Fruit fly (Drosophila melanogaster) whole organism, embryonic: Measurements from ENCODE around the gene Synd.
A peak's percentile ranks its signal among the peaks of the same experiment; 100 is the strongest.

Experiments used
- Ada2b ChIP-seq: fragments of 200-800 bp; sonication (Bioruptor generic); IDR thresholded peaks from 2 replicates; pipeline ENCODE4 v1.3.6; 2022; ENCODE audit warnings: missing biosample characterization, missing genetic modification characterization
- Bgb ChIP-seq: fragments of 200-800 bp; sonication (Bioruptor generic); IDR thresholded peaks from 2 replicates; pipeline ENCODE4 v1.3.6; 2022; ENCODE audit warnings: missing biosample characterization, missing genetic modification characterization; ENCODE audit not compliant: partially characterized antibody
- CG11247 ChIP-seq: fragments of 200-800 bp; sonication (Bioruptor generic); IDR thresholded peaks from 2 replicates; pipeline ENCODE4 v1.3.6; 2022; ENCODE audit warnings: missing biosample characterization, missing genetic modification characterization
- CG15514 ChIP-seq: fragments of 200-800 bp; sonication (Bioruptor generic); optimal IDR thresholded peaks from 3 replicates; lab custom pipeline; 2017; ENCODE audit warnings: missing biosample characterization, missing genetic modification characterization, mild to moderate bottlenecking, moderate library complexity, missing genetic modification reagents
- CG18619 ChIP-seq: fragments of 200-800 bp; sonication (Bioruptor generic); optimal IDR thresholded peaks from 3 replicates; lab custom pipeline; 2017; ENCODE audit warnings: missing biosample characterization, mild to moderate bottlenecking, missing genetic modification characterization
- CG2199 ChIP-seq: fragments of 200-800 bp; sonication (Bioruptor generic); IDR thresholded peaks from 3 replicates; pipeline ENCODE4 v1.3.6; 2022; ENCODE audit warnings: missing biosample characterization, missing genetic modification characterization
- CG31388 ChIP-seq: fragments of 200-800 bp; sonication (Bioruptor generic); optimal IDR thresholded peaks from 2 replicates; lab custom pipeline; 2016; ENCODE audit warnings: missing biosample characterization, missing genetic modification characterization
- CG32767 ChIP-seq: fragments of 200-800 bp; sonication (Bioruptor generic); IDR thresholded peaks from 2 replicates; pipeline ENCODE4 v1.3.6; 2022; ENCODE audit warnings: missing biosample characterization, missing genetic modification characterization
- CG6791 ChIP-seq: fragments of 200-800 bp; sonication (Bioruptor generic); IDR thresholded peaks from 3 replicates; pipeline ENCODE4 v1.3.6; 2022; ENCODE audit warnings: missing biosample characterization, missing genetic modification characterization; ENCODE audit not compliant: partially characterized antibody
- CG6813 ChIP-seq: fragments of 200-800 bp; sonication (Bioruptor generic); optimal IDR thresholded peaks from 2 replicates; lab custom pipeline; 2017; ENCODE audit warnings: missing biosample characterization, missing genetic modification characterization, mild to moderate bottlenecking, moderate library complexity, missing genetic modification reagents
- CG7372 ChIP-seq: fragments of 200-800 bp; sonication (Bioruptor generic); IDR thresholded peaks from 2 replicates; pipeline ENCODE4 v1.3.6; 2022; ENCODE audit warnings: missing biosample characterization, missing genetic modification characterization
- CG7745 ChIP-seq: fragments of 200-800 bp; sonication (Bioruptor generic); optimal IDR thresholded peaks from 2 replicates; lab custom pipeline; 2018; ENCODE audit warnings: missing biosample characterization, mild to moderate bottlenecking, missing genetic modification characterization, moderate library complexity
- CG8478 ChIP-seq: fragments of >200 bp; optimal IDR thresholded peaks from 2 replicates; lab custom pipeline; 2018
- CG8765 ChIP-seq: fragments of 200-800 bp; sonication (Bioruptor generic); IDR thresholded peaks from 2 replicates; pipeline ENCODE4 v1.3.6; 2022; ENCODE audit warnings: missing biosample characterization, missing genetic modification characterization
- CG8924 ChIP-seq: fragments of 200-800 bp; optimal IDR thresholded peaks from 3 replicates; lab custom pipeline; 2019; ENCODE audit warnings: missing biosample characterization, mild to moderate bottlenecking, missing genetic modification characterization, moderate library complexity
- CG9609 ChIP-seq: fragments of 200-800 bp; sonication (Bioruptor generic); optimal IDR thresholded peaks from 3 replicates; lab custom pipeline; 2016; ENCODE audit warnings: missing biosample characterization, missing genetic modification characterization
- CoRest ChIP-seq: fragments of 200-800 bp; sonication (Bioruptor generic); optimal IDR thresholded peaks from 3 replicates; lab custom pipeline; 2018; ENCODE audit warnings: missing biosample characterization, mild to moderate bottlenecking, missing genetic modification characterization, moderate library complexity
- D19B ChIP-seq: fragments of 200-800 bp; sonication (Bioruptor generic); optimal IDR thresholded peaks from 2 replicates; lab custom pipeline; 2017; ENCODE audit warnings: missing biosample characterization, mild to moderate bottlenecking, missing genetic modification characterization
- Dek ChIP-seq: fragments of 200-800 bp; sonication (Bioruptor generic); optimal IDR thresholded peaks from 3 replicates; lab custom pipeline; 2019; ENCODE audit warnings: missing biosample characterization, mild to moderate bottlenecking, missing genetic modification characterization, moderate library complexity
- Dip3 ChIP-seq: fragments of 200-800 bp; sonication (Bioruptor generic); optimal IDR thresholded peaks from 3 replicates; lab custom pipeline; 2016; ENCODE audit warnings: missing biosample characterization, missing genetic modification characterization
- Ets65A ChIP-seq: fragments of 200-800 bp; sonication (Bioruptor generic); peaks from one replicate; lab custom pipeline; 2016; ENCODE audit warnings: missing biosample characterization, missing genetic modification characterization
- Jarid2 ChIP-seq: fragments of 200-800 bp; sonication (Bioruptor generic); optimal IDR thresholded peaks from 3 replicates; lab custom pipeline; 2017; ENCODE audit warnings: mild to moderate bottlenecking, missing biosample characterization, missing genetic modification reagents, missing genetic modification characterization
- MBD-R2 ChIP-seq: fragments of 200-800 bp; sonication (Bioruptor generic); IDR thresholded peaks from 2 replicates; pipeline ENCODE4 v1.3.6; 2022; ENCODE audit warnings: missing biosample characterization, missing genetic modification characterization
- Max ChIP-seq: fragments of 200-800 bp; sonication (Bioruptor generic); optimal IDR thresholded peaks from 2 replicates; lab custom pipeline; 2016; ENCODE audit warnings: missing biosample characterization, mild to moderate bottlenecking, missing genetic modification characterization
- Med ChIP-seq: fragments of 200-800 bp; sonication (Bioruptor generic); peaks from one replicate; lab custom pipeline; 2016; ENCODE audit warnings: missing biosample characterization, missing genetic modification characterization, mild to moderate bottlenecking, inconsistent platforms, moderate library complexity
- NK7.1 ChIP-seq: fragments of 200-800 bp; sonication (Bioruptor generic); optimal IDR thresholded peaks from 3 replicates; lab custom pipeline; 2016; ENCODE audit warnings: missing biosample characterization, missing genetic modification characterization
- Nf-YC ChIP-seq: fragments of 200-800 bp; optimal IDR thresholded peaks from 3 replicates; lab custom pipeline; 2019; ENCODE audit warnings: missing biosample characterization, mild to moderate bottlenecking, missing genetic modification characterization, moderate library complexity
- Ssrp ChIP-seq: fragments of 200-800 bp; sonication (Bioruptor generic); optimal IDR thresholded peaks from 2 replicates; lab custom pipeline; 2018; ENCODE audit warnings: missing biosample characterization, mild to moderate bottlenecking, missing genetic modification characterization, moderate library complexity
- bbx ChIP-seq: fragments of 200-800 bp; sonication (Bioruptor generic); IDR thresholded peaks from 2 replicates; pipeline ENCODE4 v1.3.6; 2022; ENCODE audit warnings: missing biosample characterization, missing genetic modification characterization; ENCODE audit not compliant: partially characterized antibody
- cas ChIP-seq: fragments of 200-800 bp; sonication (Bioruptor generic); IDR thresholded peaks from 2 replicates; pipeline ENCODE4 v1.3.6; 2022; ENCODE audit warnings: missing biosample characterization, missing genetic modification characterization
- chinmo ChIP-seq: fragments of 200-800 bp; sonication (Bioruptor generic); IDR thresholded peaks from 4 replicates; pipeline ENCODE4 v1.3.6; 2022; ENCODE audit warnings: missing biosample characterization, missing genetic modification characterization; ENCODE audit not compliant: partially characterized antibody
- dimm ChIP-seq: fragments of 200-800 bp; sonication (Bioruptor generic); IDR thresholded peaks from 2 replicates; pipeline ENCODE4 v1.3.6; 2022; ENCODE audit warnings: missing biosample characterization, missing genetic modification characterization
- dm ChIP-seq: fragments of 200-800 bp; sonication (Bioruptor generic); optimal IDR thresholded peaks from 3 replicates; lab custom pipeline; 2016; ENCODE audit warnings: missing biosample characterization, missing genetic modification characterization
- eyg ChIP-seq: fragments of 200-800 bp; sonication (Bioruptor generic); optimal IDR thresholded peaks from 3 replicates; lab custom pipeline; 2016; ENCODE audit warnings: missing biosample characterization, missing genetic modification characterization
- gsb ChIP-seq: fragments of 200-800 bp; sonication (Bioruptor generic); IDR thresholded peaks from 2 replicates; pipeline ENCODE4 v1.3.6; 2022; ENCODE audit warnings: missing biosample characterization, missing genetic modification characterization
- hkb ChIP-seq, 2 experiments: fragments of 200-800 bp in 1 of 2; fragments of >200 bp in 1 of 2; sonication (Bioruptor generic) in 1 of 2; IDR thresholded peaks in 1 of 2; optimal IDR thresholded peaks in 1 of 2; 2 replicates each; pipeline versions ENCODE4 v1.3.6 to Lab custom; 2017 to 2022; ENCODE audit warnings: missing biosample characterization in 1 of 2, missing genetic modification characterization in 1 of 2
- klu ChIP-seq: fragments of 200-800 bp; sonication (Bioruptor generic); IDR thresholded peaks from 2 replicates; pipeline ENCODE4 v1.3.6; 2022; ENCODE audit warnings: missing biosample characterization, missing genetic modification characterization
- lov ChIP-seq, 2 experiments: fragments of 200-800 bp in 1 of 2; fragments of >200 bp in 1 of 2; sonication (Bioruptor generic) in 1 of 2; IDR thresholded peaks in 1 of 2; optimal IDR thresholded peaks in 1 of 2; 2 replicates in 1 of 2; 3 replicates in 1 of 2; pipeline versions ENCODE4 v1.3.6 to Lab custom; 2017 to 2022; ENCODE audit warnings: missing biosample characterization in 1 of 2, missing genetic modification characterization in 1 of 2
- onecut ChIP-seq: fragments of 200-800 bp; sonication (Bioruptor generic); IDR thresholded peaks from 2 replicates; pipeline ENCODE4 v1.3.6; 2022; ENCODE audit warnings: missing biosample characterization, missing genetic modification characterization
- pan ChIP-seq, 4 experiments: fragments of >200 bp in 3 of 4; fragments of 200-800 bp in 1 of 4; sonication (Bioruptor generic) in 1 of 4; optimal IDR thresholded peaks in 3 of 4; IDR thresholded peaks in 1 of 4; 2 replicates each; pipeline versions ENCODE4 v1.3.6 to Lab custom; 2017 to 2022; ENCODE audit warnings: missing biosample characterization in 2 of 4, missing genetic modification characterization in 2 of 4, mixed read lengths in 1 of 4
- ranshi ChIP-seq: fragments of 200-800 bp; sonication (Bioruptor generic); IDR thresholded peaks from 2 replicates; pipeline ENCODE4 v1.3.6; 2022; ENCODE audit warnings: missing biosample characterization, missing genetic modification characterization
- row ChIP-seq: fragments of 200-800 bp; sonication (Bioruptor generic); IDR thresholded peaks from 3 replicates; pipeline ENCODE4 v1.3.6; 2022; ENCODE audit warnings: missing biosample characterization, missing genetic modification characterization
- schlank ChIP-seq: fragments of 200-800 bp; sonication (Bioruptor generic); optimal IDR thresholded peaks from 2 replicates; lab custom pipeline; 2018; ENCODE audit warnings: missing biosample characterization, mild to moderate bottlenecking, missing genetic modification characterization
- sd ChIP-seq: fragments of 200-800 bp; sonication (Bioruptor generic); optimal IDR thresholded peaks from 3 replicates; lab custom pipeline; 2018; ENCODE audit warnings: missing biosample characterization, mild to moderate bottlenecking, missing genetic modification characterization, moderate library complexity
- sug ChIP-seq: fragments of 200-800 bp; optimal IDR thresholded peaks from 2 replicates; lab custom pipeline; 2019; ENCODE audit warnings: missing biosample characterization, mild to moderate bottlenecking, missing genetic modification characterization, moderate library complexity
- usp ChIP-seq: fragments of >200 bp; optimal IDR thresholded peaks from 2 replicates; lab custom pipeline; 2017; ENCODE audit warnings: missing biosample characterization, missing genetic modification characterization
- yki ChIP-seq: fragments of >200 bp; optimal IDR thresholded peaks from 3 replicates; lab custom pipeline; 2018
- zen2 ChIP-seq: fragments of 200-800 bp; sonication (Bioruptor generic); IDR thresholded peaks from 3 replicates; pipeline ENCODE4 v1.3.6; 2022; ENCODE audit warnings: missing biosample characterization, missing genetic modification characterization; ENCODE audit not compliant: partially characterized antibody

Synd gene

DNA sequence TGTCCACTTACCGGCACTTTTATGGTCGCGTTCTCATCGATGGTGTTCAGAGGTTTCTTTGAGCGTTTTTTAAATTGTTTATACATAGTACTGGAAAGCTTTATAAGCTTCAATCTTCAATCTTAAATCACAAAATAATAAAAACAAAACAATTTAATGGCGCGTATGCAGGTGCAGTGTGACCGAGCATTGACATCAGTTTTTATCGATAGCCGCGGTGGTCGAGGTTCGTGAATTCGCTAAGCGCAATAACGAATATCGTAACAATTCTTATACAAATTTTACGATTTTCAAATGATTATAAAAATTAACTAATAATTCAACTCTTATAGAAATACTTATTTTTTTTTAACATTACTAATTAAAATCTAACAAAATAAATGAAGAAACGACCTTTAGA lies 16.6 kb upstream of the Synd start, which contains the start of gene Fancd2 (continued):
- TF ChIP-seq Max (GFP tag; lab: Kevin White, UChicago): no peak
- TF ChIP-seq ranshi (GFP tag; lab: Robert Waterston, UW): no peak
- TF ChIP-seq CG8478 (lab: Kevin White, UChicago): no peak
- TF ChIP-seq bbx (GFP tag; lab: Robert Waterston, UW): peak; percentile 56; the same call in 1 of the 2 replicates

DNA sequence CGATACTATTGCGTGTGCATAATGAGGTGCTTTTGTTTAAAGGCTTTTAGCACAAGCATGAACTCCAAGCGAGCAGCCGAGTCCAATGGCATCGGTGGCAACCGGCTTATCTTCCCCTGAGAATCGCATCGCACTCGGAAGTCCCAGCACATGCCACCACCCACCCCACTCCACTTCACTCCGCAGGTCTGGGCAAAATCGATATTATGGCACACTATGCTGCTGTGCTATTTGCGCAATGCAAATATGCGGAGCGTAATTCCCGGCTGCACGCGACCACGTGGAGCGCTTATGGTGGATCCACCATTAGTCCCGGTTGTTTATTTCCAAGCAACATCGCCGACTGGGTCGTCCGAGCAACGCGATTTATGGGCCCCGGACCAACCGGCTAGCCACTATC lies 14.4 kb upstream of the Synd start:
- no peak for TF ChIP-seq CG32767 (GFP tag; lab: Robert Waterston, UW)
- no peak for TF ChIP-seq CoRest (tag; lab: Kevin White, UChicago)
- TF ChIP-seq lov (optimal IDR thresholded peaks at IDR 0.05; lab: Kevin White, UChicago): no peak
- TF ChIP-seq lov (GFP tag; IDR thresholded peaks at IDR 0.05; lab: Robert Waterston, UW): 0 out of 3 replicates have a peak, but pooled peaks have one; percentile 14
- TF ChIP-seq CG31388 (GFP tag; lab: Kevin White, UChicago): no peak
- TF ChIP-seq MBD-R2: peak; percentile 53
- TF ChIP-seq CG6791: 0 out of 3 replicates have a peak, but pooled peaks have one; percentile 7
- TF ChIP-seq schlank (tag; lab: Kevin White, UChicago): no peak
- no peak for TF ChIP-seq dimm (GFP tag; lab: Robert Waterston, UW)
- no peak for TF ChIP-seq cas (GFP tag; lab: Robert Waterston, UW)
- TF ChIP-seq sd (tag; lab: Kevin White, UChicago): no peak
- no peak for TF ChIP-seq Ada2b (GFP tag; lab: Robert Waterston, UW)
- TF ChIP-seq CG9609 (GFP tag; lab: Kevin White, UChicago): no peak
- TF ChIP-seq eyg (GFP tag; lab: Kevin White, UChicago): no peak
- no peak for TF ChIP-seq dm (GFP tag; lab: Kevin White, UChicago)
- TF ChIP-seq onecut (GFP tag; lab: Robert Waterston, UW): peak; percentile 98
- no peak for TF ChIP-seq pan (optimal IDR thresholded peaks at IDR 0.05; lab: Kevin White, UChicago)
- no peak for TF ChIP-seq pan (GFP tag; optimal IDR thresholded peaks at IDR 0.05 in 1 of 2, IDR thresholded peaks at IDR 0.05 in 1 of 2)
- no peak for TF ChIP-seq CG7745 (tag; lab: Kevin White, UChicago)
- peak; percentile 57 for TF ChIP-seq Med (GFP tag; lab: Kevin White, UChicago)
- TF ChIP-seq CG8765 (GFP tag; lab: Robert Waterston, UW): no peak
- no peak for TF ChIP-seq CG6813
- no peak for TF ChIP-seq CG8924 (tag; lab: Kevin White, UChicago)
- no peak for TF ChIP-seq usp (GFP tag; lab: Kevin White, UChicago)
- TF ChIP-seq klu (GFP tag; lab: Robert Waterston, UW): no peak
- TF ChIP-seq zen2 (GFP tag; lab: Robert Waterston, UW): no peak
- TF ChIP-seq chinmo (GFP tag; lab: Robert Waterston, UW): 0 out of 4 replicates have a peak, but pooled peaks have one; percentile 56

DNA sequence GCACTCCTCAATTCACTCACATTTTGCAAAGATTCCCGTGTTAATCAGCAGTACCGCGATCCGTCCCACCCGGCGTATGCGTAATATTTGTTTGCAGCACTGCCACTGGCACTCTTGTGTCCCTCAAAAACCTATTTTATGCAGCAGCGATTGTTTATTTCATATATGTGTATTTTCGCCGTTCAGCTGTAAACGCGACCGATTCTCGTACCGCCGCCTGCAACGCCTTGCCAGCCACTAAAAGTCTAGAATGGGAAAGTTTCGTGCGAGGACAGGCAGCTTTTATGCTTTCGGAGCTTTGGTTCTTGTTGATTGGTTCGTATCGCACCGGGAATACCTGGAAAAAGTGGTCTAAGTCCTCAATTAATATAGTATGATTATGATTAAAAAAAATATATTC lies 13.9 kb upstream of the Synd start, which contains the start of gene CG17270:
TSS of gene CG17270 (minus strand) at position 241 of the 400 bp plus-strand sequence.
- TF ChIP-seq CG11247 (0 out of 2 replicates have a peak, but pooled peaks have one; percentile 8), Bgb (0 out of 2 replicates have a peak, but pooled peaks have one; percentile 10), Ssrp (no peak), yki (lab: Kevin White, UChicago) (no peak), Jarid2 (GFP tag; lab: Kevin White, UChicago) (peak; percentile 57), CG2199 (0 out of 3 replicates have a peak, but pooled peaks have one; percentile 55), row (GFP tag; lab: Robert Waterston, UW) (peak; percentile 50; the same call in 1 of the 3 replicates), Nf-YC (tag; lab: Kevin White, UChicago) (peak; percentile 18), sug (tag; lab: Kevin White, UChicago) (peak; percentile 35), CG7372 (GFP tag; lab: Robert Waterston, UW) (peak; percentile 75), gsb (GFP tag; lab: Robert Waterston, UW) (0 out of 2 replicates have a peak, but pooled peaks have one; percentile 32), NK7.1 (GFP tag; lab: Kevin White, UChicago) (no peak), D19B (GFP tag; lab: Kevin White, UChicago) (peak; percentile 68), Dip3 (GFP tag; lab: Kevin White, UChicago) (no peak), CG18619 (GFP tag; lab: Kevin White, UChicago) (no peak), Dek (tag; lab: Kevin White, UChicago) (no peak), Ets65A (GFP tag; lab: Kevin White, UChicago) (peak; percentile 4), CG15514 (peak; percentile 32), hkb (optimal IDR thresholded peaks at IDR 0.05; lab: Kevin White, UChicago) (no peak), hkb (GFP tag; IDR thresholded peaks at IDR 0.05; lab: Robert Waterston, UW) (0 out of 2 replicates have a peak, but pooled peaks have one; percentile 14)
